Worm (Caenorhabditis elegans): ENCODE results near the gene gpa-17.

DNA sequence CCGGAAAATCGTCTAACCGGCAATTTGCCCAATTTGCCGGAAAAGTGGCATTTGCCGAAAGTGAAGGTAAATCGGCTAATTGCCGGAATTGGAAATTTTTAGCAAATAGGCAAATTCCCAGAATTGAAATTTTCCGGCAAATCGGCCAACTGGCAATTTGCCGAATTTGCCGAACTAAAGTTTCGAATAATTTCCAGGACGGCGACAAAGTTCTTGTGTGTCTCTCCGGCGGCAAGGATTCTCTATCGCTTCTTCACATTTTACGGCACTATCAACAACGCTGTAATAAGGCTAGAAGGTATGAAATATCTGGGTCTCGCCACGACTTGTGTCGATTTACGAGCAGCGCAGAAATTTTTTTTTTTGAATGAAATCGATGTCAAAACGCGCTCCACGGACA lies 29.9 kb downstream of the gpa-17 start:
- TF ChIP-seq ham-2 (GFP tag; optimal IDR thresholded peaks at IDR 0.05), result no peak
- TF ChIP-seq mep-1 (tag; optimal IDR thresholded peaks at IDR 0.05), result no peak
- no peak for TF ChIP-seq nhr-76 (tag; optimal IDR thresholded peaks at IDR 0.05)
- TF ChIP-seq ztf-11 (tag; optimal IDR thresholded peaks at IDR 0.05), result no peak
- no peak for TF ChIP-seq elt-3 (tag; optimal IDR thresholded peaks at IDR 0.05)
- no peak for TF ChIP-seq lin-32 (GFP tag; optimal IDR thresholded peaks at IDR 0.05)
- TF ChIP-seq unc-120 (tag; optimal IDR thresholded peaks at IDR 0.05; ENCODE audit: poor library complexity, severe bottlenecking), result no peak

All from whole organism, mixed stage, embryonic.